Worm (Caenorhabditis elegans): ENCODE measurements around the gene dct-8.

DNA sequence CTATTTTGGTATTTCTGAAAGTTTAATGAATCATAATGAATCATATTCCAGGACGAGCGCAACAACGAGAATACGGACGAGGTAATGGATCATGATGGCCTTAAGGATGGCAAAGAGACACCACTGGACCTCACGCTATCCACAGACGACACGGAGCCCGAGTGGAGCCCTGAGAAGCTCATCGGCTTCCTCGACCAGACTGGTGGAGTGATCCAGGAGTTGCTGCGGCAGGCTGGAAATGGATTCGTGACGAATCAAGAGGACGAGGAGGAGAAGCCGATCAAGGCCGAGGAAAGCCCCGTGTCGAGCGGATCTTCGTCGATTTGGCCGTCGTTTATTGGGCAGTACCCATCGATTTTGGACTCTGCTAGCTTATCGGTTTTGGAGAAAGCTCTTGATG is 35.3 kb upstream of the dct-8 start:
- TF ChIP-seq tab-1 (GFP tag; IDR thresholded peaks at IDR 0.05) (no peak), T22C8.4 (GFP tag; IDR thresholded peaks at IDR 0.05) (no peak), klf-2 (GFP tag; conservative IDR thresholded peaks at IDR 0.05) (no peak), flt-1 (GFP tag; IDR thresholded peaks at IDR 0.05) (no peak), ztf-29 (GFP tag; IDR thresholded peaks at IDR 0.05) (no peak), ref-1 (GFP tag; conservative IDR thresholded peaks at IDR 0.05) (no peak), cog-1 (tag; optimal IDR thresholded peaks at IDR 0.05) (no peak), ztf-23 (GFP tag; IDR thresholded peaks at IDR 0.05) (no peak), med-1 (GFP tag; optimal IDR thresholded peaks at IDR 0.05; ENCODE audit: insufficient read depth) (no peak)
